ENCODE assay signal across 5 fruit fly cellular contexts in the genomic region with DNA sequence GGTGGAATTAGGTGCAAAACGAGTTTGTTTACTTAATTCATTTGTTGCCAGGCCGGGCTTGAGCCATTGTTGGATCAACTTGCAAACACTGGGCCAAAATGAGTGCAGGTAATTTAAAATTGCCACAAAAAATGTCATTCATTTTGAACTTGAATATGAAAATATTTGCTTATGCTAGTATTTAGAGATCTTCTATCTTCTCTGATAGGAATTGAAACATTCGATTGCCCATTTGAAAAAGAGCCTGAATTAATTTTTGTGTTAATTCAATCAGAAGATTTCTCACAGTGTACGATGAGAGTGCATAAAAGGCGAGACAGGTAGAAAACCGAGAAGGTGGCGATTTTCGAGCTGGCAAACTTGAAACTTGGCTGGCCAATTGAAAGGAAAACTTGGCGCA.
TF ChIP-seq lines count a peak whose summit lies in the region.

No protein-coding gene starts in this region.

- TF ChIP-seq CTCF in whole organism, embryonic (GFP tag; optimal IDR thresholded peaks at IDR 0.05; lab: Kevin White, UChicago) = no peak

TF ChIP-seq in whole organism, adult, 20 proteins besides CTCF, POLR2A, EP300 and RAD21 (continues in another document):
- peak; percentile 51 for TF ChIP-seq CG7101 (tag; optimal IDR thresholded peaks at IDR 0.05; lab: Kevin White, UChicago)
- TF ChIP-seq CG11617 (GFP tag; optimal IDR thresholded peaks at IDR 0.05; lab: Kevin White, UChicago) = peak; percentile 7
- peak; percentile 67 for TF ChIP-seq tj (GFP tag; optimal IDR thresholded peaks at IDR 0.05; lab: Kevin White, UChicago)
- TF ChIP-seq pad (GFP tag; optimal IDR thresholded peaks at IDR 0.05; lab: Kevin White, UChicago) = no peak
- TF ChIP-seq Mnt (GFP tag; optimal IDR thresholded peaks at IDR 0.05; lab: Kevin White, UChicago) = no peak
- TF ChIP-seq ovo (GFP tag; optimal IDR thresholded peaks at IDR 0.05; lab: Kevin White, UChicago) = no peak
- peak; percentile 27 for TF ChIP-seq CG33017 (tag; optimal IDR thresholded peaks at IDR 0.05; lab: Kevin White, UChicago)
- TF ChIP-seq Clk (GFP tag; optimal IDR thresholded peaks at IDR 0.05; lab: Kevin White, UChicago) = no peak
- no peak for TF ChIP-seq Crg-1 (GFP tag; optimal IDR thresholded peaks at IDR 0.05; lab: Kevin White, UChicago)
- TF ChIP-seq Hr96 (GFP tag; optimal IDR thresholded peaks at IDR 0.05; lab: Kevin White, UChicago) = no peak
- TF ChIP-seq cnc (optimal IDR thresholded peaks at IDR 0.05; lab: Kevin White, UChicago) = peak; percentile 36 to 62
- no peak for TF ChIP-seq CG5204 (GFP tag; optimal IDR thresholded peaks at IDR 0.05; lab: Kevin White, UChicago)
- no peak for TF ChIP-seq cic (GFP tag; optimal IDR thresholded peaks at IDR 0.05; lab: Kevin White, UChicago)
- peak; percentile 8 for TF ChIP-seq CG1620 (GFP tag; optimal IDR thresholded peaks at IDR 0.05; lab: Kevin White, UChicago)
- TF ChIP-seq kay (GFP tag; lab: Kevin White, UChicago; ENCODE audit: borderline replicate concordance) = peak; percentile 26
- TF ChIP-seq toe (GFP tag; optimal IDR thresholded peaks at IDR 0.05; lab: Kevin White, UChicago) = no peak
- peak; percentile 36 for TF ChIP-seq CG14711 (tag; optimal IDR thresholded peaks at IDR 0.05; lab: Kevin White, UChicago)

TF ChIP-seq in whole organism, embryonic, 481 proteins besides CTCF, POLR2A, EP300 and RAD21 (continues in another document):
- TF ChIP-seq NC2α (GFP tag; optimal IDR thresholded peaks at IDR 0.05; lab: Kevin White, UChicago) (no peak), Xrp1 (GFP tag; IDR thresholded peaks at IDR 0.05; lab: Robert Waterston, UW) (0 out of 2 replicates have a peak, but pooled peaks have one; percentile 14), CG10462 (GFP tag; optimal IDR thresholded peaks at IDR 0.05; lab: Kevin White, UChicago) (no peak), ase (GFP tag; IDR thresholded peaks at IDR 0.05; lab: Robert Waterston, UW) (0 out of 3 replicates have a peak, but pooled peaks have one; percentile 8), ara (GFP tag; IDR thresholded peaks at IDR 0.05; lab: Robert Waterston, UW) (peak; percentile 25; the same call in 1 of the 2 replicates), Meics (GFP tag; optimal IDR thresholded peaks at IDR 0.05; lab: Kevin White, UChicago) (peak; percentile 7), Spps (tag; optimal IDR thresholded peaks at IDR 0.05; lab: Kevin White, UChicago) (no peak), Dbx (GFP tag; IDR thresholded peaks at IDR 0.05; lab: Robert Waterston, UW) (no peak), CG8944 (GFP tag; optimal IDR thresholded peaks at IDR 0.05; lab: Kevin White, UChicago) (peak; percentile 10), Elba2 (GFP tag; optimal IDR thresholded peaks at IDR 0.05; lab: Kevin White, UChicago) (no peak), Sox102F (GFP tag; optimal IDR thresholded peaks at IDR 0.05; lab: Kevin White, UChicago) (no peak), emc (GFP tag; optimal IDR thresholded peaks at IDR 0.05; lab: Kevin White, UChicago) (no peak), CG32532 (GFP tag; IDR thresholded peaks at IDR 0.05; lab: Robert Waterston, UW) (peak; percentile 40; the same call in 1 of the 2 replicates), Med (GFP tag; lab: Kevin White, UChicago) (peak; percentile 79), ind (GFP tag; optimal IDR thresholded peaks at IDR 0.05; lab: Kevin White, UChicago) (peak; percentile 6), CG2120 (GFP tag; optimal IDR thresholded peaks at IDR 0.05; lab: Kevin White, UChicago) (peak; percentile 18), NfI (GFP tag; optimal IDR thresholded peaks at IDR 0.05; lab: Kevin White, UChicago) (peak; percentile 2)

TF ChIP-seq in whole organism, prepupa, 60 proteins besides CTCF, POLR2A, EP300 and RAD21 (continues in another document):
- TF ChIP-seq acj6 (GFP tag; optimal IDR thresholded peaks at IDR 0.05; lab: Kevin White, UChicago) (peak; percentile 39), CG6276 (GFP tag; optimal IDR thresholded peaks at IDR 0.05; lab: Kevin White, UChicago) (peak; percentile 81), CG8632 (GFP tag; optimal IDR thresholded peaks at IDR 0.05; lab: Kevin White, UChicago) (peak; percentile 50), CG6808 (GFP tag; optimal IDR thresholded peaks at IDR 0.05; lab: Kevin White, UChicago) (peak; percentile 66), Eip78C (GFP tag; lab: Kevin White, UChicago) (peak; percentile 93), vri (GFP tag; optimal IDR thresholded peaks at IDR 0.05; lab: Kevin White, UChicago) (peak; percentile 2), CG7368 (GFP tag; optimal IDR thresholded peaks at IDR 0.05; lab: Kevin White, UChicago) (peak; percentile 69), svp (GFP tag; lab: Kevin White, UChicago) (peak; percentile 85), spab (GFP tag; optimal IDR thresholded peaks at IDR 0.05; lab: Kevin White, UChicago) (peak; percentile 35), CG34406 (GFP tag; optimal IDR thresholded peaks at IDR 0.05; lab: Kevin White, UChicago) (peak; percentile 54), CG10631 (GFP tag; optimal IDR thresholded peaks at IDR 0.05; lab: Kevin White, UChicago) (peak; percentile 65), CG11902 (GFP tag; optimal IDR thresholded peaks at IDR 0.05; lab: Kevin White, UChicago) (peak; percentile 22), Lpt (GFP tag; optimal IDR thresholded peaks at IDR 0.05; lab: Kevin White, UChicago) (peak; percentile 81), Sox14 (GFP tag; optimal IDR thresholded peaks at IDR 0.05; lab: Kevin White, UChicago) (peak; percentile 63), pdm3 (GFP tag; optimal IDR thresholded peaks at IDR 0.05; lab: Kevin White, UChicago) (peak; percentile 73), CG11294 (GFP tag; IDR thresholded peaks at IDR 0.05; lab: Robert Waterston, UW) (peak; percentile 59), CG8319 (GFP tag; optimal IDR thresholded peaks at IDR 0.05; lab: Kevin White, UChicago) (peak; percentile 3), CG9139 (GFP tag; optimal IDR thresholded peaks at IDR 0.05; lab: Kevin White, UChicago) (no peak), Sox15 (GFP tag; optimal IDR thresholded peaks at IDR 0.05; lab: Kevin White, UChicago) (peak; percentile 39)

TF ChIP-seq in whole organism, pupa, 21 proteins besides CTCF, POLR2A, EP300 and RAD21 (continues in another document):
- peak; percentile 82 for TF ChIP-seq CG4496 (GFP tag; IDR thresholded peaks at IDR 0.05; lab: Robert Waterston, UW)
- peak; percentile 67 for TF ChIP-seq CG32121 (GFP tag; IDR thresholded peaks at IDR 0.05; lab: Robert Waterston, UW)
- TF ChIP-seq CG15710 (tag; optimal IDR thresholded peaks at IDR 0.05; lab: Kevin White, UChicago) = peak; percentile 61
- TF ChIP-seq gl (tag; optimal IDR thresholded peaks at IDR 0.05; lab: Kevin White, UChicago) = peak; percentile 44
- peak; percentile 81 for TF ChIP-seq Ets98B (GFP tag; IDR thresholded peaks at IDR 0.05; lab: Robert Waterston, UW)
- peak; percentile 55 for TF ChIP-seq CG34367 (tag; optimal IDR thresholded peaks at IDR 0.05; lab: Kevin White, UChicago)
- TF ChIP-seq Pif1B (GFP tag; optimal IDR thresholded peaks at IDR 0.05; lab: Kevin White, UChicago) = peak; percentile 50
- no peak for TF ChIP-seq CG13204 (GFP tag; optimal IDR thresholded peaks at IDR 0.05; lab: Kevin White, UChicago)
- peak; percentile 66 for TF ChIP-seq CG8159 (tag; optimal IDR thresholded peaks at IDR 0.05; lab: Kevin White, UChicago)
- TF ChIP-seq Pif1A (GFP tag; optimal IDR thresholded peaks at IDR 0.05; lab: Kevin White, UChicago) = peak; percentile 72
- TF ChIP-seq CG17806 (tag; optimal IDR thresholded peaks at IDR 0.05; lab: Kevin White, UChicago) = peak; percentile 74
- TF ChIP-seq D1 (tag; optimal IDR thresholded peaks at IDR 0.05; lab: Kevin White, UChicago) = no peak
- TF ChIP-seq CG14655 (GFP tag; optimal IDR thresholded peaks at IDR 0.05; lab: Kevin White, UChicago) = peak; percentile 80
- peak; percentile 57; the same call in 1 of the 2 replicates for TF ChIP-seq CG12605 (GFP tag; IDR thresholded peaks at IDR 0.05; lab: Robert Waterston, UW)
- no peak for TF ChIP-seq EcR (GFP tag; optimal IDR thresholded peaks at IDR 0.05; lab: Kevin White, UChicago)
- TF ChIP-seq fd96Ca (GFP tag; IDR thresholded peaks at IDR 0.05; lab: Robert Waterston, UW) = peak; percentile 69
- TF ChIP-seq CG9948 (tag; optimal IDR thresholded peaks at IDR 0.05; lab: Kevin White, UChicago) = peak; percentile 58
- peak; percentile 81 for TF ChIP-seq CG8301 (tag; optimal IDR thresholded peaks at IDR 0.05; lab: Kevin White, UChicago)
- no peak for TF ChIP-seq rn (GFP tag; IDR thresholded peaks at IDR 0.05; lab: Robert Waterston, UW)
- TF ChIP-seq CG10348 (GFP tag; IDR thresholded peaks at IDR 0.05; lab: Robert Waterston, UW) = no peak

TF ChIP-seq in whole organism, wandering third instar larva, 38 proteins besides CTCF, POLR2A, EP300 and RAD21 (continues in another document):
- TF ChIP-seq fru (GFP tag; optimal IDR thresholded peaks at IDR 0.05; lab: Kevin White, UChicago) = peak; percentile 33
- TF ChIP-seq Dif (GFP tag; optimal IDR thresholded peaks at IDR 0.05; lab: Kevin White, UChicago; ENCODE audit: partially characterized antibody) = no peak
- TF ChIP-seq sage (GFP tag; optimal IDR thresholded peaks at IDR 0.05; lab: Kevin White, UChicago) = no peak
- TF ChIP-seq Jra (GFP tag; optimal IDR thresholded peaks at IDR 0.05; lab: Kevin White, UChicago) = no peak
- no peak for TF ChIP-seq lola (GFP tag; optimal IDR thresholded peaks at IDR 0.05; lab: Kevin White, UChicago)
- TF ChIP-seq foxo (GFP tag; optimal IDR thresholded peaks at IDR 0.05; lab: Kevin White, UChicago) = peak in 1 of 2 experiments; percentile 59
- peak; percentile 20 for TF ChIP-seq psq (GFP tag; optimal IDR thresholded peaks at IDR 0.05; lab: Kevin White, UChicago)
- no peak for TF ChIP-seq dsf (GFP tag; optimal IDR thresholded peaks at IDR 0.05; lab: Kevin White, UChicago; ENCODE audit: borderline replicate concordance)
- TF ChIP-seq CG32264 (GFP tag; optimal IDR thresholded peaks at IDR 0.05; lab: Kevin White, UChicago) = no peak
- no peak for TF ChIP-seq Hr83 (GFP tag; optimal IDR thresholded peaks at IDR 0.05; lab: Kevin White, UChicago; ENCODE audit: poor library complexity, severe bottlenecking)
- peak; percentile 57 for TF ChIP-seq HLH106 (tag; optimal IDR thresholded peaks at IDR 0.05; lab: Kevin White, UChicago)
- TF ChIP-seq sv (GFP tag; optimal IDR thresholded peaks at IDR 0.05; lab: Kevin White, UChicago) = no peak
- peak; percentile 31 for TF ChIP-seq Hnf4 (GFP tag; optimal IDR thresholded peaks at IDR 0.05; lab: Kevin White, UChicago)
- peak; percentile 72 for TF ChIP-seq h (GFP tag; optimal IDR thresholded peaks at IDR 0.05; lab: Kevin White, UChicago)
- peak; percentile 50 for TF ChIP-seq Sp1 (GFP tag; optimal IDR thresholded peaks at IDR 0.05; lab: Kevin White, UChicago)
- peak; percentile 46 for TF ChIP-seq OdsH (GFP tag; optimal IDR thresholded peaks at IDR 0.05; lab: Kevin White, UChicago)
- peak; percentile 34 for TF ChIP-seq woc (GFP tag; optimal IDR thresholded peaks at IDR 0.05; lab: Kevin White, UChicago)
- no peak for TF ChIP-seq dmrt93B (GFP tag; optimal IDR thresholded peaks at IDR 0.05; lab: Kevin White, UChicago)
- peak; percentile 54 for TF ChIP-seq br (GFP tag; optimal IDR thresholded peaks at IDR 0.05; lab: Kevin White, UChicago)
- TF ChIP-seq Dfd (GFP tag; optimal IDR thresholded peaks at IDR 0.05; lab: Kevin White, UChicago) = no peak
- no peak for TF ChIP-seq N (GFP tag; optimal IDR thresholded peaks at IDR 0.05; lab: Kevin White, UChicago)
- peak; percentile 51 for TF ChIP-seq rgr (GFP tag; optimal IDR thresholded peaks at IDR 0.05; lab: Kevin White, UChicago)
